Fruit fly (Drosophila melanogaster): Measurements from ENCODE around the gene Mnat9.

Gene Mnat9

dm6 chr3R:31630376-31630775 lies 14.4 kb upstream of the Mnat9 start (continued):
- TF ChIP-seq CG11695 (GFP tag; IDR thresholded peaks at IDR 0.05), result no peak
- no peak for TF ChIP-seq Hr78 (GFP tag; optimal IDR thresholded peaks at IDR 0.05)
- no peak for TF ChIP-seq CG18011 (GFP tag; optimal IDR thresholded peaks at IDR 0.05)
- TF ChIP-seq Aef1 (GFP tag; IDR thresholded peaks at IDR 0.05), result no peak
- TF ChIP-seq gt (GFP tag; IDR thresholded peaks at IDR 0.05), result no peak
- TF ChIP-seq CG16815 (GFP tag; optimal IDR thresholded peaks at IDR 0.05), result no peak
- TF ChIP-seq stwl (tag; optimal IDR thresholded peaks at IDR 0.05), result no peak
- no peak for TF ChIP-seq Oli (tag; optimal IDR thresholded peaks at IDR 0.05)
- no peak for TF ChIP-seq CG4360 (GFP tag; IDR thresholded peaks at IDR 0.05)
- no peak for TF ChIP-seq az2 (GFP tag; optimal IDR thresholded peaks at IDR 0.05)
- TF ChIP-seq crol (GFP tag; IDR thresholded peaks at IDR 0.05), result no peak
- TF ChIP-seq CG11085 (GFP tag; IDR thresholded peaks at IDR 0.05), result no peak
- no peak for TF ChIP-seq Ada2b (GFP tag; IDR thresholded peaks at IDR 0.05)
- no peak for TF ChIP-seq ems (GFP tag; optimal IDR thresholded peaks at IDR 0.05)
- no peak for TF ChIP-seq CG15479 (GFP tag; optimal IDR thresholded peaks at IDR 0.05)
- no peak for TF ChIP-seq Nf-YA (GFP tag; IDR thresholded peaks at IDR 0.05)
- TF ChIP-seq lilli (GFP tag; optimal IDR thresholded peaks at IDR 0.05), result peak; percentile 34
- no peak for TF ChIP-seq ab (GFP tag; optimal IDR thresholded peaks at IDR 0.05)
- TF ChIP-seq cato (GFP tag; optimal IDR thresholded peaks at IDR 0.05; ENCODE audit: borderline replicate concordance), result no peak
- no peak for TF ChIP-seq PHDP (tag; optimal IDR thresholded peaks at IDR 0.05)
- TF ChIP-seq tll (GFP tag; optimal IDR thresholded peaks at IDR 0.05), result no peak
- 0 out of 2 replicates have a peak, but pooled peaks have one; percentile 12 for TF ChIP-seq esg (GFP tag; conservative IDR thresholded peaks at IDR 0.05)
- TF ChIP-seq Rfx (GFP tag; IDR thresholded peaks at IDR 0.05), result peak; percentile 63
- no peak for TF ChIP-seq NC2α (GFP tag; optimal IDR thresholded peaks at IDR 0.05)
- TF ChIP-seq tio (GFP tag; optimal IDR thresholded peaks at IDR 0.05), result peak; percentile 5
- no peak for TF ChIP-seq cad (GFP tag; optimal IDR thresholded peaks at IDR 0.05)
- TF ChIP-seq Oaz (GFP tag; IDR thresholded peaks at IDR 0.05), result peak; percentile 33; the same call in 1 of the 2 replicates
- TF ChIP-seq h (optimal IDR thresholded peaks at IDR 0.05), result no peak
- 0 out of 3 replicates have a peak, but pooled peaks have one; percentile 20 for TF ChIP-seq zfh1 (GFP tag; IDR thresholded peaks at IDR 0.05)
- TF ChIP-seq dimm (GFP tag; IDR thresholded peaks at IDR 0.05), result no peak
- TF ChIP-seq TFAM (GFP tag; optimal IDR thresholded peaks at IDR 0.05), result no peak
- no peak for TF ChIP-seq CG11456 (GFP tag; IDR thresholded peaks at IDR 0.05)
- no peak for TF ChIP-seq Hr3 (GFP tag; optimal IDR thresholded peaks at IDR 0.05)
- TF ChIP-seq CG4424 (GFP tag; optimal IDR thresholded peaks at IDR 0.05), result no peak
- no peak for TF ChIP-seq CG31441 (GFP tag; IDR thresholded peaks at IDR 0.05)
- peak in 1 of 2 experiments; percentile 24 for TF ChIP-seq Hr51 (GFP tag; optimal IDR thresholded peaks at IDR 0.05)
- no peak for TF ChIP-seq CG3726 (GFP tag; IDR thresholded peaks at IDR 0.05)
- peak; percentile 25 for TF ChIP-seq Meics (GFP tag; optimal IDR thresholded peaks at IDR 0.05)
- no peak for TF ChIP-seq pnt (GFP tag; optimal IDR thresholded peaks at IDR 0.05)
- no peak for TF ChIP-seq chn (GFP tag; optimal IDR thresholded peaks at IDR 0.05)
- no peak for TF ChIP-seq luna (GFP tag; optimal IDR thresholded peaks at IDR 0.05)
- TF ChIP-seq CG9797 (GFP tag; optimal IDR thresholded peaks at IDR 0.05), result no peak
- TF ChIP-seq CG14860 (GFP tag; IDR thresholded peaks at IDR 0.05; ENCODE audit: partially characterized antibody), result no peak
- TF ChIP-seq amos (GFP tag; IDR thresholded peaks at IDR 0.05; ENCODE audit: partially characterized antibody), result no peak
- TF ChIP-seq CG3281 (GFP tag; optimal IDR thresholded peaks at IDR 0.05), result no peak
- TF ChIP-seq CG5180 (GFP tag; optimal IDR thresholded peaks at IDR 0.05), result no peak
- TF ChIP-seq CG8765 (GFP tag; IDR thresholded peaks at IDR 0.05), result no peak
- TF ChIP-seq vfl (GFP tag; optimal IDR thresholded peaks at IDR 0.05), result no peak
- no peak for TF ChIP-seq CG7357 (GFP tag; IDR thresholded peaks at IDR 0.05)
- no peak for TF ChIP-seq crc (GFP tag; optimal IDR thresholded peaks at IDR 0.05)
- peak; percentile 39 for TF ChIP-seq Hand (GFP tag; optimal IDR thresholded peaks at IDR 0.05)
- TF ChIP-seq Dip2 (GFP tag; IDR thresholded peaks at IDR 0.05), result no peak

Measured in whole organism, embryonic.